Worm (Caenorhabditis elegans) whole organism, L1 larva: Measurements from ENCODE around the gene R144.6.

Source experiments
- C04F5.9 ChIP-seq: sonication (generic microtip); optimal IDR thresholded peaks from 2 replicates; lab custom pipeline; 2016; ENCODE audit warnings: missing genetic modification characterization, missing compliant biosample characterization
- C16A3.4 ChIP-seq: fragments of 150-350 bp; optimal IDR thresholded peaks from 2 replicates; lab custom pipeline; 2014; ENCODE audit warnings: missing biosample characterization, missing genetic modification characterization
- F16B12.6 ChIP-seq: fragments of 150-350 bp; optimal IDR thresholded peaks from 2 replicates; lab custom pipeline; 2014; ENCODE audit warnings: missing biosample characterization, missing genetic modification characterization
- aha-1 ChIP-seq: fragments of 150-350 bp; optimal IDR thresholded peaks from 2 replicates; lab custom pipeline; 2014; ENCODE audit warnings: missing biosample characterization, missing genetic modification characterization
- aly-2 ChIP-seq: fragments of 150-350 bp; optimal IDR thresholded peaks from 2 replicates; lab custom pipeline; 2014; ENCODE audit warnings: missing biosample characterization, missing genetic modification characterization
- ceh-88 ChIP-seq: fragments of 200-800 bp; sonication (Bioruptor generic); IDR thresholded peaks from 2 replicates; pipeline ENCODE4 v1.3.6; 2022; ENCODE audit warnings: missing genetic modification characterization, missing compliant biosample characterization
- ceh-90 ChIP-seq: sonication (generic microtip); optimal IDR thresholded peaks from 2 replicates; lab custom pipeline; 2016; ENCODE audit warnings: missing genetic modification characterization, missing compliant biosample characterization
- ces-1 ChIP-seq: fragments of 150-350 bp; optimal IDR thresholded peaks from 2 replicates; lab custom pipeline; 2014; ENCODE audit warnings: missing biosample characterization, missing genetic modification reagents, missing genetic modification characterization
- dpl-1 ChIP-seq, 3 experiments: fragments of 150-350 bp in 2 of 3; sonication (generic microtip) in 1 of 3; optimal IDR thresholded peaks; 2 replicates each; lab custom pipeline; 2014 to 2017; ENCODE audit warnings: missing biosample characterization in 3 of 3, missing genetic modification characterization in 3 of 3, missing genetic modification reagents in 3 of 3
- dsc-1 ChIP-seq: sonication (generic microtip); optimal IDR thresholded peaks from 2 replicates; lab custom pipeline; 2016; ENCODE audit warnings: mild to moderate bottlenecking, missing genetic modification characterization, missing compliant biosample characterization
- efl-1 ChIP-seq, 4 experiments: fragments of 150-350 bp; optimal IDR thresholded peaks in 3 of 4; peaks in 1 of 4; 1 replicate in 1 of 4; 2 replicates in 3 of 4; lab custom pipeline; 2014; ENCODE audit warnings: missing biosample characterization in 2 of 4, missing genetic modification characterization in 2 of 4, missing genetic modification reagents in 2 of 4
- efl-3 ChIP-seq: fragments of 200-800 bp; sonication (Bioruptor generic); optimal IDR thresholded peaks from 2 replicates; lab custom pipeline; 2018; ENCODE audit warnings: mild to moderate bottlenecking, missing genetic modification characterization, missing compliant biosample characterization
- egl-13 ChIP-seq: sonication (generic microtip); optimal IDR thresholded peaks from 2 replicates; lab custom pipeline; 2016; ENCODE audit warnings: missing genotype, missing genetic modification reagents, missing genetic modification characterization, missing compliant biosample characterization
- egl-27 ChIP-seq, 2 experiments: fragments of 150-350 bp in 1 of 2; sonication (generic microtip); optimal IDR thresholded peaks; 3 replicates each; lab custom pipeline; 2017 to 2018; ENCODE audit warnings: missing biosample characterization in 2 of 2, missing genetic modification characterization in 2 of 2, missing genetic modification reagents in 2 of 2
- elt-3 ChIP-seq, 6 experiments: fragments of 150-350 bp in 1 of 6; sonication (generic microtip); optimal IDR thresholded peaks; 2 replicates each; lab custom pipeline; 2017 to 2018; ENCODE audit warnings: missing biosample characterization in 6 of 6, missing genetic modification characterization in 6 of 6, inconsistent platforms in 1 of 6
- fkh-10 ChIP-seq: sonication (generic microtip); optimal IDR thresholded peaks from 2 replicates; lab custom pipeline; 2017; ENCODE audit warnings: missing biosample characterization, missing genetic modification reagents, missing genetic modification characterization
- fkh-8 ChIP-seq: sonication (generic microtip); optimal IDR thresholded peaks from 2 replicates; lab custom pipeline; 2016; ENCODE audit warnings: mild to moderate bottlenecking, missing genetic modification characterization, missing compliant biosample characterization
- hlh-4 ChIP-seq: sonication (generic microtip); optimal IDR thresholded peaks from 2 replicates; lab custom pipeline; 2016; ENCODE audit warnings: mild to moderate bottlenecking, missing genetic modification characterization, missing compliant biosample characterization
- hpl-2 ChIP-seq: fragments of 150-350 bp; optimal IDR thresholded peaks from 2 replicates; lab custom pipeline; 2014; ENCODE audit warnings: missing biosample characterization, missing genetic modification reagents, missing genetic modification characterization
- isw-1 ChIP-seq: fragments of 200-800 bp; sonication (Bioruptor generic); IDR thresholded peaks from 2 replicates; pipeline ENCODE4 v1.3.6; 2022; ENCODE audit warnings: missing genetic modification characterization, missing compliant biosample characterization
- jun-1 ChIP-seq: fragments of 150-350 bp; optimal IDR thresholded peaks from 2 replicates; lab custom pipeline; 2014; ENCODE audit warnings: missing biosample characterization, missing genetic modification reagents, missing genetic modification characterization
- lin-13 ChIP-seq: fragments of 150-350 bp; optimal IDR thresholded peaks from 2 replicates; lab custom pipeline; 2014; ENCODE audit warnings: missing biosample characterization, missing genetic modification reagents, missing genetic modification characterization
- lin-14 ChIP-seq: fragments of 200-800 bp; sonication (Bioruptor generic); optimal IDR thresholded peaks from 2 replicates; lab custom pipeline; 2018; ENCODE audit warnings: mild to moderate bottlenecking, missing genetic modification characterization, moderate library complexity, missing compliant biosample characterization
- lin-15B ChIP-seq: fragments of 150-350 bp; sonication (generic microtip); optimal IDR thresholded peaks from 3 replicates; lab custom pipeline; 2014; ENCODE audit warnings: missing biosample characterization, missing genetic modification characterization
- lin-35 ChIP-seq, 2 experiments: fragments of 150-350 bp; optimal IDR thresholded peaks; 2 replicates each; lab custom pipeline; 2014; ENCODE audit warnings: missing biosample characterization in 2 of 2, missing genetic modification characterization in 2 of 2, missing genetic modification reagents in 2 of 2
- lin-39 ChIP-seq: fragments of 150-350 bp; optimal IDR thresholded peaks from 2 replicates; lab custom pipeline; 2014; ENCODE audit warnings: missing biosample characterization, missing genetic modification reagents, missing genetic modification characterization
- lir-3 ChIP-seq: sonication (generic microtip); optimal IDR thresholded peaks from 2 replicates; lab custom pipeline; 2016; ENCODE audit warnings: mild to moderate bottlenecking, missing genetic modification characterization, moderate library complexity, missing compliant biosample characterization; ENCODE audit not compliant: poor library complexity
- mdl-1 ChIP-seq, 2 experiments: fragments of 150-350 bp; optimal IDR thresholded peaks; 2 replicates each; lab custom pipeline; 2014 to 2017; ENCODE audit warnings: missing biosample characterization in 2 of 2, missing genetic modification characterization in 2 of 2, inconsistent platforms in 1 of 2
- mef-2 ChIP-seq: fragments of 150-350 bp; optimal IDR thresholded peaks from 2 replicates; lab custom pipeline; 2014; ENCODE audit warnings: missing biosample characterization, missing genetic modification characterization
- mep-1 ChIP-seq: fragments of 150-350 bp; optimal IDR thresholded peaks from 2 replicates; lab custom pipeline; 2014; ENCODE audit warnings: missing biosample characterization, missing genetic modification characterization
- nhr-11 ChIP-seq: fragments of 150-350 bp; optimal IDR thresholded peaks from 2 replicates; lab custom pipeline; 2014; ENCODE audit warnings: missing biosample characterization, missing genetic modification characterization
- nhr-12 ChIP-seq: sonication (generic microtip); optimal IDR thresholded peaks from 2 replicates; lab custom pipeline; 2017; ENCODE audit warnings: missing biosample characterization, missing genetic modification characterization
- nhr-76 ChIP-seq: sonication (generic microtip); optimal IDR thresholded peaks from 2 replicates; lab custom pipeline; 2017; ENCODE audit warnings: missing biosample characterization, missing genetic modification characterization
- nhr-77 ChIP-seq: fragments of 150-350 bp; optimal IDR thresholded peaks from 2 replicates; lab custom pipeline; 2014; ENCODE audit warnings: missing biosample characterization, missing genetic modification characterization
- nhr-84 ChIP-seq: sonication (generic microtip); optimal IDR thresholded peaks from 2 replicates; lab custom pipeline; 2017; ENCODE audit warnings: missing biosample characterization, missing genetic modification characterization
- nhr-85 ChIP-seq: sonication (generic microtip); peaks from one replicate; lab custom pipeline; 2016; ENCODE audit warnings: missing genetic modification characterization, inconsistent platforms, missing compliant biosample characterization
- nhr-90 ChIP-seq: sonication (generic microtip); optimal IDR thresholded peaks from 2 replicates; lab custom pipeline; 2016; ENCODE audit warnings: mild to moderate bottlenecking, missing genetic modification characterization, missing compliant biosample characterization; ENCODE audit not compliant: poor library complexity
- pag-3 ChIP-seq: sonication (generic microtip); optimal IDR thresholded peaks from 2 replicates; lab custom pipeline; 2017; ENCODE audit warnings: missing genetic modification characterization, mild to moderate bottlenecking, missing compliant biosample characterization, antibody characterized with exemption, borderline replicate concordance; ENCODE audit not compliant: insufficient read depth
- rnt-1 ChIP-seq: sonication (generic microtip); optimal IDR thresholded peaks from 2 replicates; lab custom pipeline; 2016; ENCODE audit warnings: mild to moderate bottlenecking, missing genetic modification characterization, moderate library complexity, missing compliant biosample characterization
- snpc-4 ChIP-seq: fragments of 150-350 bp; optimal IDR thresholded peaks from 2 replicates; lab custom pipeline; 2014; ENCODE audit warnings: missing biosample characterization, missing genetic modification characterization
- sox-4 ChIP-seq: sonication (generic microtip); optimal IDR thresholded peaks from 2 replicates; lab custom pipeline; 2016; ENCODE audit warnings: missing genetic modification characterization, missing compliant biosample characterization
- sptf-1 ChIP-seq: fragments of 150-350 bp; optimal IDR thresholded peaks from 2 replicates; lab custom pipeline; 2014; ENCODE audit warnings: missing biosample characterization, missing genetic modification characterization
- sup-37 ChIP-seq: fragments of 200-800 bp; sonication (Bioruptor generic); optimal IDR thresholded peaks from 2 replicates; lab custom pipeline; 2018; ENCODE audit warnings: mild to moderate bottlenecking, missing genetic modification characterization, missing compliant biosample characterization
- swsn-7 ChIP-seq: sonication (generic microtip); optimal IDR thresholded peaks from 2 replicates; lab custom pipeline; 2016; ENCODE audit warnings: missing genetic modification characterization, missing compliant biosample characterization
- tbx-2 ChIP-seq: sonication (generic microtip); optimal IDR thresholded peaks from 2 replicates; lab custom pipeline; 2016; ENCODE audit warnings: missing genetic modification characterization, missing compliant biosample characterization
- unc-62 ChIP-seq: fragments of 150-350 bp; optimal IDR thresholded peaks from 2 replicates; lab custom pipeline; 2014; ENCODE audit warnings: missing biosample characterization, missing genetic modification reagents, missing genetic modification characterization
- unc-98 ChIP-seq: fragments of 200-800 bp; sonication (Bioruptor generic); IDR thresholded peaks from 2 replicates; pipeline ENCODE4 v1.3.6; 2022; ENCODE audit warnings: missing genetic modification characterization, missing compliant biosample characterization
- zip-4 ChIP-seq: fragments of 200-800 bp; sonication (Bioruptor generic); optimal IDR thresholded peaks from 2 replicates; lab custom pipeline; 2018; ENCODE audit warnings: mild to moderate bottlenecking, missing genetic modification characterization, moderate library complexity, missing compliant biosample characterization
- ztf-11 ChIP-seq, 2 experiments: sonication (generic microtip); optimal IDR thresholded peaks; 2 replicates each; lab custom pipeline; 2016 to 2017; ENCODE audit warnings: missing genetic modification characterization in 2 of 2, missing biosample characterization in 1 of 2, missing compliant biosample characterization in 1 of 2
- ztf-4 ChIP-seq: fragments of 150-350 bp; optimal IDR thresholded peaks from 2 replicates; lab custom pipeline; 2014; ENCODE audit warnings: missing biosample characterization, missing genetic modification characterization

R144.6 gene

ce11 chrIII:4965271-4965670 lies 39.2 kb downstream of the R144.6 start, which contains the start of gene nca-2:
TSS of gene nca-2 (plus strand) at chrIII:4965571.
- TF ChIP-seq nhr-84 (tag; lab: Kevin White, UChicago): no peak
- TF ChIP-seq sup-37 (GFP tag; lab: Kevin White, UChicago): no peak
- no peak for TF ChIP-seq nhr-12
- no peak for TF ChIP-seq ces-1 (GFP tag; lab: Kevin White, UChicago)

ce11 chrIII:4962886-4963285 lies 41.6 kb downstream of the R144.6 start, which contains the start of gene C27F2.9:
TSS of gene C27F2.9 (minus strand) at chrIII:4963044.
- TF ChIP-seq swsn-7 (tag; lab: Kevin White, UChicago) (peak; percentile 94), aha-1 (tag; lab: Kevin White, UChicago) (peak; percentile 56), C04F5.9 (tag; lab: Kevin White, UChicago) (peak; percentile 87), aly-2 (tag; lab: Kevin White, UChicago) (peak; percentile 85), unc-62 (GFP tag; lab: Kevin White, UChicago) (no peak), sox-4 (tag; lab: Kevin White, UChicago) (peak; percentile 82), nhr-11 (peak; percentile 90), C16A3.4 (peak; percentile 92), nhr-77 (peak; percentile 72), mef-2 (tag; lab: Kevin White, UChicago) (peak; percentile 5), fkh-10 (peak; percentile 73), lin-35 (GFP tag; optimal IDR thresholded peaks at IDR 0.05; lab: Kevin White, UChicago) (peak; percentile 99 to 100), efl-1 (optimal IDR thresholded peaks at IDR 0.05; lab: Kevin White, UChicago) (peak; percentile 98 to 99), efl-1 (GFP tag; optimal IDR thresholded peaks at IDR 0.05 in 1 of 2; lab: Kevin White, UChicago) (peak; percentile 99 to 100), dsc-1 (tag; lab: Kevin White, UChicago) (peak; percentile 94), ces-1 (GFP tag; lab: Kevin White, UChicago) (no peak), sptf-1 (tag; lab: Kevin White, UChicago) (no peak), ztf-11 (tag; optimal IDR thresholded peaks at IDR 0.05; lab: Kevin White, UChicago) (peak in 1 of 2 experiments; percentile 83), nhr-12 (peak; percentile 21), isw-1 (GFP tag; lab: Robert Waterston, UW) (peak; percentile 91), hlh-4 (tag; lab: Kevin White, UChicago) (no peak), F16B12.6 (peak; percentile 75), mdl-1 (tag; optimal IDR thresholded peaks at IDR 0.05; lab: Kevin White, UChicago) (peak in 1 of 2 experiments; percentile 71), elt-3 (tag; optimal IDR thresholded peaks at IDR 0.05; lab: Kevin White, UChicago) (peak in 4 of 6 experiments; percentile 3 to 87 (median 56)), hpl-2 (no peak), nhr-76 (tag; lab: Kevin White, UChicago) (no peak), lin-13 (GFP tag; lab: Kevin White, UChicago) (peak; percentile 71), dpl-1 (GFP tag; optimal IDR thresholded peaks at IDR 0.05; lab: Kevin White, UChicago) (peak; percentile 99 to 100 (median 99)), jun-1 (tag; lab: Kevin White, UChicago) (peak; percentile 79), nhr-85 (peak; percentile 93), ceh-88 (peak; percentile 57; the same call in 1 of the 2 replicates), lin-15B (tag; lab: Kevin White, UChicago) (peak; percentile 75), egl-13 (peak; percentile 84), zip-4 (GFP tag; lab: Kevin White, UChicago) (peak; percentile 72), efl-3 (GFP tag; lab: Kevin White, UChicago) (peak; percentile 19), ceh-90 (tag; lab: Kevin White, UChicago) (peak; percentile 63), lir-3 (tag; lab: Kevin White, UChicago) (peak; percentile 77), rnt-1 (peak; percentile 96), tbx-2 (tag; lab: Kevin White, UChicago) (peak; percentile 93), ztf-4 (tag; lab: Kevin White, UChicago) (peak; percentile 61), lin-39 (tag; lab: Kevin White, UChicago) (peak; percentile 86), lin-14 (GFP tag; lab: Kevin White, UChicago) (peak; percentile 88), pag-3 (tag; lab: Kevin White, UChicago) (peak; percentile 67), unc-98 (GFP tag; lab: Robert Waterston, UW) (no peak), nhr-90 (tag; lab: Kevin White, UChicago) (peak; percentile 94), egl-27 (tag; optimal IDR thresholded peaks at IDR 0.05; lab: Kevin White, UChicago) (no peak), fkh-8 (peak; percentile 84), snpc-4 (peak; percentile 73), mep-1 (peak; percentile 95)
